Worm (Caenorhabditis elegans): ENCODE results near the gene inso-1.

ce11 chrX:1270598-1270997 is 29.4 kb upstream of the inso-1 start, which contains the start of gene C25G6.1:
- TF ChIP-seq fos-1 (tag; optimal IDR thresholded peaks at IDR 0.05) (no peak), nhr-28 (tag; optimal IDR thresholded peaks at IDR 0.05) (no peak), egl-27 (tag; optimal IDR thresholded peaks at IDR 0.05) (no peak), snpc-4 (tag; optimal IDR thresholded peaks at IDR 0.05) (no peak), elt-3 (tag; optimal IDR thresholded peaks at IDR 0.05) (no peak), pag-3 (tag; optimal IDR thresholded peaks at IDR 0.05; ENCODE audit: borderline replicate concordance, insufficient read depth) (no peak), lin-13 (GFP tag; optimal IDR thresholded peaks at IDR 0.05) (no peak), nhr-77 (tag; optimal IDR thresholded peaks at IDR 0.05) (no peak), lir-3 (tag; optimal IDR thresholded peaks at IDR 0.05; ENCODE audit: poor library complexity) (no peak), nhr-237 (tag; optimal IDR thresholded peaks at IDR 0.05) (no peak), F16B12.6 (tag; optimal IDR thresholded peaks at IDR 0.05) (no peak)

Measured in whole organism, L1 larva.